Fruit fly (Drosophila melanogaster) whole organism, embryonic: ENCODE data around the gene CG4461.

Experiments
- Aef1 ChIP-seq: fragments of 200-800 bp; sonication (Bioruptor generic); IDR thresholded peaks from 3 replicates; pipeline ENCODE4 v1.3.6; 2022; ENCODE audit warnings: missing biosample characterization, missing genetic modification characterization
- Atf-2 ChIP-seq: fragments of 200-800 bp; sonication (Bioruptor generic); optimal IDR thresholded peaks from 2 replicates; lab custom pipeline; 2016; ENCODE audit warnings: missing biosample characterization, missing genetic modification characterization
- CG10565 ChIP-seq: fragments of 200-800 bp; sonication (Bioruptor generic); optimal IDR thresholded peaks from 3 replicates; lab custom pipeline; 2016; ENCODE audit warnings: missing biosample characterization, mild to moderate bottlenecking, missing genetic modification characterization
- CG10959 ChIP-seq: fragments of 200-800 bp; sonication (Bioruptor generic); IDR thresholded peaks from 2 replicates; pipeline ENCODE4 v1.3.6; 2022; ENCODE audit warnings: missing biosample characterization, missing genetic modification characterization
- CG11456 ChIP-seq: fragments of 200-800 bp; sonication (Bioruptor generic); IDR thresholded peaks from 3 replicates; pipeline ENCODE4 v1.3.6; 2022; ENCODE audit warnings: missing biosample characterization, missing genetic modification characterization
- CG11695 ChIP-seq: fragments of 200-800 bp; sonication (Bioruptor generic); IDR thresholded peaks from 3 replicates; pipeline ENCODE4 v1.3.6; 2022; ENCODE audit warnings: missing biosample characterization, missing genetic modification characterization
- CG14667 ChIP-seq: fragments of 200-800 bp; sonication (Bioruptor generic); IDR thresholded peaks from 2 replicates; pipeline ENCODE4 v1.3.6; 2022; ENCODE audit warnings: missing biosample characterization, missing genetic modification characterization
- CG14710 ChIP-seq: fragments of 200-800 bp; sonication (Bioruptor generic); optimal IDR thresholded peaks from 3 replicates; lab custom pipeline; 2019; ENCODE audit warnings: missing biosample characterization, mild to moderate bottlenecking, missing genetic modification characterization, moderate library complexity
- CG15269 ChIP-seq: fragments of 200-800 bp; sonication (Bioruptor generic); optimal IDR thresholded peaks from 2 replicates; lab custom pipeline; 2018; ENCODE audit warnings: missing biosample characterization, mild to moderate bottlenecking, missing genetic modification characterization, moderate library complexity
- CG16779 ChIP-seq: fragments of 200-800 bp; sonication (Bioruptor generic); IDR thresholded peaks from 2 replicates; pipeline ENCODE4 v1.3.6; 2022; ENCODE audit warnings: missing biosample characterization, missing genetic modification characterization
- CG17568 ChIP-seq: fragments of 200-800 bp; sonication (Bioruptor generic); optimal IDR thresholded peaks from 2 replicates; lab custom pipeline; 2018; ENCODE audit warnings: missing biosample characterization, mild to moderate bottlenecking, missing genetic modification characterization, moderate library complexity
- CG30431 ChIP-seq: fragments of 200-800 bp; sonication (Bioruptor generic); optimal IDR thresholded peaks from 2 replicates; lab custom pipeline; 2017; ENCODE audit warnings: missing biosample characterization, missing genetic modification characterization
- CG3065 ChIP-seq: fragments of 200-800 bp; sonication (Bioruptor generic); optimal IDR thresholded peaks from 2 replicates; lab custom pipeline; 2016; ENCODE audit warnings: missing biosample characterization, missing genetic modification characterization
- CG34422 ChIP-seq: fragments of 200-800 bp; sonication (Bioruptor generic); IDR thresholded peaks from 3 replicates; pipeline ENCODE4 v1.3.6; 2022; ENCODE audit warnings: missing biosample characterization, missing genetic modification characterization
- CG43689 ChIP-seq: fragments of 200-800 bp; sonication (Bioruptor generic); IDR thresholded peaks from 2 replicates; pipeline ENCODE4 v1.3.6; 2022; ENCODE audit warnings: missing biosample characterization, missing genetic modification characterization
- CG6254 ChIP-seq: fragments of 200-800 bp; sonication (Bioruptor generic); optimal IDR thresholded peaks from 3 replicates; lab custom pipeline; 2017; ENCODE audit warnings: mild to moderate bottlenecking, missing biosample characterization, missing genetic modification reagents, missing genetic modification characterization
- CG7839 ChIP-seq: fragments of 200-800 bp; sonication (Bioruptor generic); optimal IDR thresholded peaks from 3 replicates; lab custom pipeline; 2018; ENCODE audit warnings: missing biosample characterization, mild to moderate bottlenecking, missing genetic modification characterization, moderate library complexity
- CG7963 ChIP-seq: fragments of 200-800 bp; sonication (Bioruptor generic); IDR thresholded peaks from 3 replicates; pipeline ENCODE4 v1.3.6; 2022; ENCODE audit warnings: missing biosample characterization, missing genetic modification characterization; ENCODE audit not compliant: partially characterized antibody
- Doc3 ChIP-seq: fragments of 200-800 bp; sonication (Bioruptor generic); IDR thresholded peaks from 3 replicates; pipeline ENCODE4 v1.3.6; 2022; ENCODE audit warnings: missing biosample characterization, missing genetic modification characterization; ENCODE audit not compliant: partially characterized antibody
- Dp ChIP-seq: fragments of 200-800 bp; sonication (Bioruptor generic); optimal IDR thresholded peaks from 2 replicates; lab custom pipeline; 2018; ENCODE audit warnings: missing biosample characterization, mild to moderate bottlenecking, missing genetic modification characterization, moderate library complexity
- ERR ChIP-seq: fragments of 200-800 bp; sonication (Bioruptor generic); optimal IDR thresholded peaks from 2 replicates; lab custom pipeline; 2016; ENCODE audit warnings: missing biosample characterization, missing genetic modification characterization
- H15 ChIP-seq: fragments of 200-800 bp; sonication (Bioruptor generic); IDR thresholded peaks from 3 replicates; pipeline ENCODE4 v1.3.6; 2022; ENCODE audit warnings: missing biosample characterization, missing genetic modification characterization
- HHEX ChIP-seq: fragments of 200-800 bp; sonication (Bioruptor generic); optimal IDR thresholded peaks from 3 replicates; lab custom pipeline; 2017; ENCODE audit warnings: missing biosample characterization, mild to moderate bottlenecking, missing genetic modification characterization, missing genetic modification reagents
- Hr51 ChIP-seq, 2 experiments: fragments of 200-800 bp; sonication (Bioruptor generic); optimal IDR thresholded peaks; 2 replicates in 1 of 2; 3 replicates in 1 of 2; lab custom pipeline; 2016 to 2018; ENCODE audit warnings: missing biosample characterization in 2 of 2, missing genetic modification characterization in 2 of 2, mild to moderate bottlenecking in 1 of 2, moderate library complexity in 1 of 2
- NFAT ChIP-seq: fragments of 200-800 bp; sonication (Bioruptor generic); IDR thresholded peaks from 2 replicates; pipeline ENCODE4 v1.3.6; 2022; ENCODE audit warnings: missing biosample characterization, missing genetic modification characterization
- Neu2 ChIP-seq: fragments of 200-800 bp; sonication (Bioruptor generic); optimal IDR thresholded peaks from 3 replicates; lab custom pipeline; 2016; ENCODE audit warnings: missing biosample characterization, missing genetic modification characterization, borderline replicate concordance
- Nf-YC ChIP-seq: fragments of 200-800 bp; optimal IDR thresholded peaks from 3 replicates; lab custom pipeline; 2019; ENCODE audit warnings: missing biosample characterization, mild to moderate bottlenecking, missing genetic modification characterization, moderate library complexity
- Scr ChIP-seq: fragments of 200-800 bp; sonication (Bioruptor generic); IDR thresholded peaks from 2 replicates; pipeline ENCODE4 v1.3.6; 2022; ENCODE audit warnings: missing biosample characterization, missing genetic modification characterization; ENCODE audit not compliant: partially characterized antibody
- Ssrp ChIP-seq: fragments of 200-800 bp; sonication (Bioruptor generic); optimal IDR thresholded peaks from 2 replicates; lab custom pipeline; 2018; ENCODE audit warnings: missing biosample characterization, mild to moderate bottlenecking, missing genetic modification characterization, moderate library complexity
- Xbp1 ChIP-seq: fragments of 200-800 bp; sonication (Bioruptor generic); optimal IDR thresholded peaks from 3 replicates; lab custom pipeline; 2016; ENCODE audit warnings: missing biosample characterization, mild to moderate bottlenecking, missing genetic modification characterization
- caup ChIP-seq: fragments of 200-800 bp; sonication (Bioruptor generic); optimal IDR thresholded peaks from 3 replicates; lab custom pipeline; 2017; ENCODE audit warnings: missing biosample characterization, mild to moderate bottlenecking, missing genetic modification characterization, moderate library complexity; ENCODE audit not compliant: severe bottlenecking
- exex ChIP-seq: fragments of 200-800 bp; sonication (Bioruptor generic); optimal IDR thresholded peaks from 4 replicates; lab custom pipeline; 2018; ENCODE audit warnings: missing biosample characterization, mild to moderate bottlenecking, missing genetic modification characterization, moderate library complexity
- eyg ChIP-seq: fragments of 200-800 bp; sonication (Bioruptor generic); optimal IDR thresholded peaks from 3 replicates; lab custom pipeline; 2016; ENCODE audit warnings: missing biosample characterization, missing genetic modification characterization
- fd3F ChIP-seq: fragments of 200-800 bp; sonication (Bioruptor generic); optimal IDR thresholded peaks from 2 replicates; lab custom pipeline; 2018; ENCODE audit warnings: missing biosample characterization, mild to moderate bottlenecking, missing genetic modification characterization, moderate library complexity
- hb ChIP-seq: fragments of 200-800 bp; sonication (Bioruptor generic); IDR thresholded peaks from 3 replicates; pipeline ENCODE4 v1.3.6; 2022; ENCODE audit warnings: missing biosample characterization, missing genetic modification characterization; ENCODE audit not compliant: partially characterized antibody
- her ChIP-seq: fragments of 200-800 bp; sonication (Bioruptor generic); optimal IDR thresholded peaks from 2 replicates; lab custom pipeline; 2016; ENCODE audit warnings: missing biosample characterization, missing genetic modification characterization
- kah ChIP-seq: fragments of 200-800 bp; sonication (Bioruptor generic); optimal IDR thresholded peaks from 2 replicates; lab custom pipeline; 2018; ENCODE audit warnings: missing biosample characterization, mild to moderate bottlenecking, missing genetic modification characterization
- lbe ChIP-seq: fragments of 200-800 bp; sonication (Bioruptor generic); optimal IDR thresholded peaks from 2 replicates; lab custom pipeline; 2016; ENCODE audit warnings: missing biosample characterization, mild to moderate bottlenecking, missing genetic modification characterization
- lov ChIP-seq, 2 experiments: fragments of 200-800 bp in 1 of 2; fragments of >200 bp in 1 of 2; sonication (Bioruptor generic) in 1 of 2; IDR thresholded peaks in 1 of 2; optimal IDR thresholded peaks in 1 of 2; 2 replicates in 1 of 2; 3 replicates in 1 of 2; pipeline versions ENCODE4 v1.3.6 to Lab custom; 2017 to 2022; ENCODE audit warnings: missing biosample characterization in 1 of 2, missing genetic modification characterization in 1 of 2
- org-1 ChIP-seq: fragments of 200-800 bp; sonication (Bioruptor generic); optimal IDR thresholded peaks from 2 replicates; lab custom pipeline; 2017; ENCODE audit warnings: missing biosample characterization, missing genetic modification characterization
- schlank ChIP-seq: fragments of 200-800 bp; sonication (Bioruptor generic); optimal IDR thresholded peaks from 2 replicates; lab custom pipeline; 2018; ENCODE audit warnings: missing biosample characterization, mild to moderate bottlenecking, missing genetic modification characterization
- sima ChIP-seq: fragments of 200-800 bp; sonication (Bioruptor generic); optimal IDR thresholded peaks from 2 replicates; lab custom pipeline; 2016; ENCODE audit warnings: missing biosample characterization, missing genetic modification characterization
- sna ChIP-seq: fragments of 200-800 bp; sonication (Bioruptor generic); IDR thresholded peaks from 2 replicates; pipeline ENCODE4 v1.3.6; 2022; ENCODE audit warnings: missing biosample characterization, missing genetic modification characterization; ENCODE audit not compliant: partially characterized antibody
- tll ChIP-seq, 2 experiments: fragments of 200-800 bp in 1 of 2; fragments of >200 bp in 1 of 2; sonication (Bioruptor generic) in 1 of 2; optimal IDR thresholded peaks; 2 replicates each; lab custom pipeline; 2017 to 2019; ENCODE audit warnings: missing biosample characterization in 2 of 2, missing genetic modification characterization in 2 of 2, mild to moderate bottlenecking in 1 of 2, moderate library complexity in 1 of 2
- tup ChIP-seq: fragments of 200-800 bp; sonication (Bioruptor generic); optimal IDR thresholded peaks from 2 replicates; lab custom pipeline; 2016; ENCODE audit warnings: missing biosample characterization, mild to moderate bottlenecking, missing genetic modification characterization, moderate library complexity
- vnd ChIP-seq: fragments of 200-800 bp; sonication (Bioruptor generic); IDR thresholded peaks from 3 replicates; pipeline ENCODE4 v1.3.6; 2022; ENCODE audit warnings: missing biosample characterization, missing genetic modification characterization; ENCODE audit not compliant: partially characterized antibody
- wek ChIP-seq: fragments of 200-800 bp; sonication (Bioruptor generic); optimal IDR thresholded peaks from 3 replicates; lab custom pipeline; 2018; ENCODE audit warnings: missing biosample characterization, mild to moderate bottlenecking, missing genetic modification characterization, moderate library complexity

Gene CG4461

DNA sequence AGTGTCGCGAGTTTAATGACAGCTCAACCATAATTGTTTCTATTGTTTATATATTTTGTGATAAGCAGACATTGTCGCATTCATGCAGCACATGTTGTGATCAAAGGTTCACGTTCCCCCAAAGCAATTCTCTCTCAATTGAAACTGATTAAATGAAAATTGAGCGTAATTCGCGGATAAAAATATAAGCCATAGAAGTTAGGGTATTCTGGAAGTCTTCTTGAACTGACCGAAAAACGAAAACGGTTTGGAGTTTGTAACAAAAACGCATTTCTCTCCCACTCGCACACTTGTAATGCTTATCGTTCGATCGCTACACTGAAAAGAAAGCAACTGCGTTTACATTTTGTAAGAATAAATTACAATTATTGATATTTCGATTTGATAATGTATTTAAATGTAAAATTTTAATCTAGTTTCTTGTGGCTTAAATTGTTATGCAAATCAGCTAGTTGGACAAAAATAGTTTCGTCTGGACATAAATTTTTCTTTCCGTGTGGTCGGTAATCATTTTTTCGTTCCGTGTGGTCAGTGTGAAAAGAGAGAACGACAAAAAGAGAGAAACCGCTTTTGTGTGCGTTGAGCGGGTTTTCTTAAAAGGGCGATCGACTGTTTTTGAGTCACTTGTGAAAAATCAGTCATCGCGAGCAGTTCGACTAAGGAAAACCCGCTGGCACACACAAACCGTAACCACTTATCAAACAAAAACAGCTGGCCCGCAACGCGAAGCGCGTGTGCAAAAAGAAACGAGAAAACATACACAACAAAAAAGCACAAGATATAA lies 47.6 kb downstream of the CG4461 start, which contains the start of gene aay (continued):
- TF ChIP-seq fd3F (peak; percentile 98), Nf-YC (peak; percentile 93), Neu2 (GFP tag; lab: Kevin White, UChicago) (peak; percentile 93), CG3065 (GFP tag; lab: Kevin White, UChicago) (peak; percentile 98), CG16779 (GFP tag; lab: Robert Waterston, UW) (peak; percentile 97), CG30431 (peak; percentile 98), schlank (peak; percentile 93), org-1 (GFP tag; lab: Kevin White, UChicago) (peak; percentile 99), tup (peak; percentile 97), CG10959 (GFP tag; lab: Robert Waterston, UW) (peak; percentile 98), CG17568 (GFP tag; lab: Kevin White, UChicago) (peak; percentile 99), H15 (GFP tag; lab: Robert Waterston, UW) (peak; percentile 97), Atf-2 (peak; percentile 96), wek (GFP tag; lab: Kevin White, UChicago) (peak; percentile 92), vnd (GFP tag; lab: Robert Waterston, UW) (no peak), ERR (GFP tag; lab: Kevin White, UChicago) (peak; percentile 96), sna (GFP tag; lab: Robert Waterston, UW) (no peak), lbe (peak; percentile 97), hb (GFP tag; lab: Robert Waterston, UW) (no peak), CG6254 (GFP tag; lab: Kevin White, UChicago) (peak; percentile 97), her (GFP tag; lab: Kevin White, UChicago) (peak; percentile 88), Xbp1 (GFP tag; lab: Kevin White, UChicago) (peak; percentile 99), exex (tag; lab: Kevin White, UChicago) (peak; percentile 94), CG15269 (tag; lab: Kevin White, UChicago) (peak; percentile 99), CG11456 (GFP tag; lab: Robert Waterston, UW) (peak; percentile 98), lov (optimal IDR thresholded peaks at IDR 0.05; lab: Kevin White, UChicago) (peak; percentile 42), lov (GFP tag; IDR thresholded peaks at IDR 0.05; lab: Robert Waterston, UW) (peak; percentile 98), CG11695 (GFP tag; lab: Robert Waterston, UW) (peak; percentile 98), eyg (GFP tag; lab: Kevin White, UChicago) (peak; percentile 98), CG7839 (tag; lab: Kevin White, UChicago) (peak; percentile 99), tll (GFP tag; optimal IDR thresholded peaks at IDR 0.05; lab: Kevin White, UChicago) (peak; percentile 19 to 83), caup (peak; percentile 99), NFAT (GFP tag; lab: Robert Waterston, UW) (peak; percentile 92), CG10565 (GFP tag; lab: Kevin White, UChicago) (peak; percentile 95), kah (peak; percentile 97), Hr51 (GFP tag; optimal IDR thresholded peaks at IDR 0.05; lab: Kevin White, UChicago) (peak; percentile 98 to 99), Aef1 (peak; percentile 98), sima (GFP tag; lab: Kevin White, UChicago) (peak; percentile 95), Scr (GFP tag; lab: Robert Waterston, UW) (no peak), Dp (GFP tag; lab: Kevin White, UChicago) (peak; percentile 21), CG7963 (GFP tag; lab: Robert Waterston, UW) (no peak), CG14710 (tag; lab: Kevin White, UChicago) (peak; percentile 98), HHEX (peak; percentile 98), CG34422 (GFP tag; lab: Robert Waterston, UW) (peak; percentile 98), CG14667 (GFP tag; lab: Robert Waterston, UW) (peak; percentile 96), CG43689 (GFP tag; lab: Robert Waterston, UW) (peak; percentile 90), Ssrp (peak; percentile 99), Doc3 (GFP tag; lab: Robert Waterston, UW) (no peak)
